Worm (Caenorhabditis elegans) whole organism, young adult: ENCODE results near the gene ZK856.11.

Experiments used
- C17E4.6 ChIP-seq: fragments of 200-800 bp; sonication (Bioruptor generic); IDR thresholded peaks from 2 replicates; pipeline ENCODE4 v1.3.6; 2022; ENCODE audit warnings: missing genetic modification reagents, missing genetic modification characterization, missing compliant biosample characterization
- F33H1.4 ChIP-seq: fragments of 200-800 bp; sonication (Bioruptor generic); IDR thresholded peaks from 2 replicates; pipeline ENCODE4 v1.3.6; 2022; ENCODE audit warnings: missing genetic modification reagents, missing genetic modification characterization, missing compliant biosample characterization
- F52B5.7 ChIP-seq: sonication (generic microtip); optimal IDR thresholded peaks from 2 replicates; lab custom pipeline; 2016; ENCODE audit warnings: mild to moderate bottlenecking, missing genetic modification characterization, missing compliant biosample characterization
- K12H6.12 ChIP-seq: fragments of 200-800 bp; sonication (Bioruptor generic); optimal IDR thresholded peaks from 2 replicates; lab custom pipeline; 2018; ENCODE audit warnings: mild to moderate bottlenecking, missing genetic modification characterization, missing compliant biosample characterization
- T07F8.4 ChIP-seq: sonication (generic microtip); optimal IDR thresholded peaks from 2 replicates; lab custom pipeline; 2016; ENCODE audit warnings: mild to moderate bottlenecking, missing genetic modification characterization, moderate library complexity, missing compliant biosample characterization
- atf-7 ChIP-seq: sonication (generic microtip); optimal IDR thresholded peaks from 2 replicates; lab custom pipeline; 2017; ENCODE audit warnings: mild to moderate bottlenecking, missing genetic modification characterization, missing compliant biosample characterization
- bed-1 ChIP-seq: fragments of 200-800 bp; sonication (Bioruptor generic); IDR thresholded peaks from 2 replicates; pipeline ENCODE4 v1.3.6; 2022; ENCODE audit warnings: missing genetic modification reagents, missing genetic modification characterization, missing compliant biosample characterization
- cebp-1 ChIP-seq, 2 experiments: fragments of 200-800 bp in 1 of 2; sonication (Bioruptor generic) in 1 of 2; sonication (generic microtip) in 1 of 2; IDR thresholded peaks in 1 of 2; optimal IDR thresholded peaks in 1 of 2; 2 replicates each; pipeline versions ENCODE4 v1.3.6 to Lab custom; 2017 to 2022; ENCODE audit warnings: missing compliant biosample characterization in 2 of 2, missing genetic modification characterization in 2 of 2, mild to moderate bottlenecking in 1 of 2, missing genetic modification reagents in 1 of 2, moderate library complexity in 1 of 2
- cebp-2 ChIP-seq: fragments of 200-800 bp; sonication (Bioruptor generic); IDR thresholded peaks from 2 replicates; pipeline ENCODE4 v1.3.6; 2022; ENCODE audit warnings: missing genetic modification characterization, missing compliant biosample characterization
- ceh-100 ChIP-seq: fragments of 200-800 bp; sonication (Bioruptor generic); IDR thresholded peaks from 2 replicates; pipeline ENCODE4 v1.3.6; 2022; ENCODE audit warnings: missing genetic modification reagents, missing genetic modification characterization, missing compliant biosample characterization
- ceh-40 ChIP-seq: fragments of 200-800 bp; sonication (Bioruptor generic); IDR thresholded peaks from 2 replicates; pipeline ENCODE4 v1.3.6; 2022; ENCODE audit warnings: missing genetic modification characterization, missing compliant biosample characterization
- egl-18 ChIP-seq: fragments of 200-800 bp; sonication (Bioruptor generic); IDR thresholded peaks from 2 replicates; pipeline ENCODE4 v1.3.6; 2022; ENCODE audit warnings: missing genetic modification reagents, missing genetic modification characterization, missing compliant biosample characterization
- ets-4 ChIP-seq: fragments of 200-800 bp; sonication (Bioruptor generic); optimal IDR thresholded peaks from 2 replicates; lab custom pipeline; 2018; ENCODE audit warnings: mild to moderate bottlenecking, missing genetic modification characterization, missing compliant biosample characterization
- let-607 ChIP-seq, 2 experiments: fragments of 200-800 bp in 1 of 2; sonication (Bioruptor generic) in 1 of 2; sonication (generic microtip) in 1 of 2; optimal IDR thresholded peaks; 2 replicates each; lab custom pipeline; 2016 to 2018; ENCODE audit warnings: mild to moderate bottlenecking in 2 of 2, missing compliant biosample characterization in 2 of 2, missing genetic modification characterization in 2 of 2, moderate library complexity in 2 of 2, missing genotype in 1 of 2
- lin-35 ChIP-seq, 3 experiments: fragments of 150-350 bp in 2 of 3; sonication (generic microtip) in 1 of 3; optimal IDR thresholded peaks; 2 replicates each; lab custom pipeline; 2014 to 2018; ENCODE audit warnings: missing biosample characterization in 3 of 3, missing genetic modification characterization in 3 of 3, missing genetic modification reagents in 3 of 3
- lin-40 ChIP-seq: sonication (generic microtip); optimal IDR thresholded peaks from 2 replicates; lab custom pipeline; 2016; ENCODE audit warnings: missing genetic modification characterization, mild to moderate bottlenecking, missing compliant biosample characterization, missing genotype, missing genetic modification reagents
- madf-10 ChIP-seq: sonication (generic microtip); optimal IDR thresholded peaks from 2 replicates; lab custom pipeline; 2016; ENCODE audit warnings: mild to moderate bottlenecking, missing genetic modification characterization, missing compliant biosample characterization
- madf-6 ChIP-seq: fragments of 200-800 bp; sonication (Bioruptor generic); IDR thresholded peaks from 2 replicates; pipeline ENCODE4 v1.3.6; 2022; ENCODE audit warnings: missing genetic modification reagents, missing genetic modification characterization, missing compliant biosample characterization
- mcd-1 ChIP-seq: fragments of 200-800 bp; sonication (Bioruptor generic); IDR thresholded peaks from 2 replicates; pipeline ENCODE4 v1.3.6; 2022; ENCODE audit warnings: missing genetic modification reagents, missing genetic modification characterization, missing compliant biosample characterization
- mxl-1 ChIP-seq: sonication (generic microtip); optimal IDR thresholded peaks from 2 replicates; lab custom pipeline; 2016; ENCODE audit warnings: missing genetic modification characterization, missing compliant biosample characterization
- nfyb-1 ChIP-seq: fragments of 200-800 bp; sonication (Bioruptor generic); IDR thresholded peaks from 2 replicates; pipeline ENCODE4 v1.3.6; 2022; ENCODE audit warnings: missing genetic modification reagents, missing genetic modification characterization, missing compliant biosample characterization
- nhr-80 ChIP-seq: sonication (generic microtip); optimal IDR thresholded peaks from 2 replicates; lab custom pipeline; 2016; ENCODE audit warnings: missing genetic modification characterization, missing compliant biosample characterization
- nhr-90 ChIP-seq: sonication (generic microtip); optimal IDR thresholded peaks from 2 replicates; lab custom pipeline; 2016; ENCODE audit warnings: missing genotype, mild to moderate bottlenecking, missing genetic modification characterization, missing compliant biosample characterization
- sdz-38 ChIP-seq: sonication (generic microtip); optimal IDR thresholded peaks from 2 replicates; lab custom pipeline; 2016; ENCODE audit warnings: missing genotype, missing genetic modification characterization, missing compliant biosample characterization
- sea-2 ChIP-seq: fragments of 200-800 bp; sonication (Bioruptor generic); IDR thresholded peaks from 2 replicates; pipeline ENCODE4 v1.3.6; 2022; ENCODE audit warnings: missing genetic modification characterization, missing compliant biosample characterization
- snpc-4 ChIP-seq, 5 experiments: fragments of 150-350 bp in 1 of 5; sonication (generic microtip) in 4 of 5; optimal IDR thresholded peaks; 2 replicates each; lab custom pipeline; 2014 to 2018; ENCODE audit warnings: missing genetic modification characterization in 5 of 5, missing biosample characterization in 3 of 5, antibody characterized with exemption in 2 of 5, mild to moderate bottlenecking in 2 of 5, missing compliant biosample characterization in 2 of 5, missing genotype in 2 of 5, moderate library complexity in 2 of 5, missing genetic modification reagents in 1 of 5
- tbp1 ChIP-seq: fragments of 200-800 bp; sonication (Bioruptor generic); optimal IDR thresholded peaks from 2 replicates; lab custom pipeline; 2018; ENCODE audit warnings: mild to moderate bottlenecking, missing genetic modification characterization, missing compliant biosample characterization
- unc-62 ChIP-seq: fragments of 150-350 bp; optimal IDR thresholded peaks from 2 replicates; lab custom pipeline; 2014; ENCODE audit warnings: missing biosample characterization, missing genetic modification reagents, missing genetic modification characterization
- zfh-2 ChIP-seq: fragments of 200-800 bp; sonication (Bioruptor generic); conservative IDR thresholded peaks from 2 replicates; pipeline ENCODE4 v1.3.6; 2022; ENCODE audit warnings: missing genetic modification reagents, missing genetic modification characterization, missing compliant biosample characterization
- zim-3 ChIP-seq: sonication (generic microtip); optimal IDR thresholded peaks from 2 replicates; lab custom pipeline; 2017; ENCODE audit warnings: mild to moderate bottlenecking, missing genetic modification characterization, moderate library complexity, missing compliant biosample characterization
- ztf-18 ChIP-seq: sonication (generic microtip); optimal IDR thresholded peaks from 2 replicates; lab custom pipeline; 2016; ENCODE audit warnings: missing genotype, mild to moderate bottlenecking, missing genetic modification characterization, missing compliant biosample characterization
- ztf-22 ChIP-seq: fragments of 200-800 bp; sonication (Bioruptor generic); optimal IDR thresholded peaks from 2 replicates; lab custom pipeline; 2018; ENCODE audit warnings: mild to moderate bottlenecking, missing genetic modification characterization, moderate library complexity, missing compliant biosample characterization

Gene ZK856.11

DNA sequence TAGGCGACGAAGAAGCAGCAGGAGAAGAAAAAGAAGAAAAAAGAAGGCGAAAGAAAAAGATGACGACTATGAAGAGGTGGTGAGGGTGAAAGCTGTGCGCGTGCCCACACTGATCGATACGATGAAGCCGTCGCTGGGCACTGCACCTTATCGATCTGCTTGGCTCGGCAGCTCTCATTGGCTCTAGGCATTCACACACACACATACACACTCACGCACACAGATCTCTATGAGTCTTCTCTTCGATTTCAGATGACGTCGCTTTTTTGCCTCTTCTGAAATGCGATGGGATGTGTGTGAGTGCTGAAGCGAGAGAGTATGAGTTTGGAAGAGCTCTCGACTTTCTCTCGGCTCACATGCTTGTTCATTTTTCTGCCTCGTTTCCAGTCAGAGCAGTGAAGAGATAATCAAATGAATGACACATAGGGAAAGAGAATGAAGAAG, 30.1 kb downstream of the ZK856.11 start (continued):
- TF ChIP-seq snpc-4 (GFP tag; optimal IDR thresholded peaks at IDR 0.05; lab: Kevin White, UChicago) (no peak), snpc-4 (tag; optimal IDR thresholded peaks at IDR 0.05; lab: Kevin White, UChicago) (peak in 1 of 4 experiments; percentile 5), cebp-1 (GFP tag; IDR thresholded peaks at IDR 0.05; lab: Robert Waterston, UW) (no peak), cebp-1 (tag; optimal IDR thresholded peaks at IDR 0.05; lab: Kevin White, UChicago) (peak; percentile 71), mcd-1 (GFP tag; lab: Robert Waterston, UW) (peak; percentile 61), bed-1 (no peak), nfyb-1 (GFP tag; lab: Robert Waterston, UW) (peak; percentile 85), unc-62 (no peak)

- TF ChIP-seq tbp1 (GFP tag; lab: Kevin White, UChicago) (no peak), F33H1.4 (GFP tag; lab: Robert Waterston, UW) (no peak), snpc-4 (GFP tag; optimal IDR thresholded peaks at IDR 0.05; lab: Kevin White, UChicago) (no peak), snpc-4 (tag; optimal IDR thresholded peaks at IDR 0.05; lab: Kevin White, UChicago) (no peak)
- TF ChIP-seq, all 124 proteins: peak for 0
These were observed 31.1 kb downstream of the ZK856.11 start, which contains the start of gene egl-3 for ce11 chrV:10173653-10174052. Gene egl-3 (minus strand): TSS chrV:10173753.

- peak in 1 of 3 experiments; percentile 18 for TF ChIP-seq lin-35 (GFP tag; optimal IDR thresholded peaks at IDR 0.05; lab: Kevin White, UChicago)
- no peak for TF ChIP-seq mxl-1 (tag; lab: Kevin White, UChicago)
- TF ChIP-seq cebp-2 (GFP tag; lab: Robert Waterston, UW), result no peak
- TF ChIP-seq cebp-1 (GFP tag; IDR thresholded peaks at IDR 0.05; lab: Robert Waterston, UW), result no peak
- TF ChIP-seq cebp-1 (tag; optimal IDR thresholded peaks at IDR 0.05; lab: Kevin White, UChicago), result peak; percentile 1
- TF ChIP-seq K12H6.12 (tag; lab: Kevin White, UChicago), result no peak
- peak; percentile 5 for TF ChIP-seq lin-40 (tag; lab: Kevin White, UChicago)
These were observed 35.9 kb downstream of the ZK856.11 start for ce11 chrV:10168870-10169269.

DNA sequence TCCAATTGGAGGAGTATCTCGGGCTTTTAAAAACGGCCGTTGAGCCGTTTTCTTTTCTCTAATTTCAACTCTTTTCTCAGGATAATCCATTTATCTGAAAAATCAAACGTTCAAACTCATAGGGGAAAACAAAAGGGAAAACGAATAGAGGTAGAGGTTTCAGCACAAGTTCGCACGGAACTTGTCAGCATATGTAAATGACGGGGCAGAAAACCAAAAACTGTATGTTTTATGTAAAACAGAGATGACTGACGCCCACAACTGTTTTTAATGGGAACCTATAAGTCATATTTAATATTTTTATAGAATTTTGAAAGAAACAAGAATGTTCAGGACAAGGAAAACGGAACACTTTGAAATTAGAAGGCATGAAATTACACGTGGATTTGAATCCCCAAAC, 38.4 kb downstream of the ZK856.11 start, which contains the start of gene C51E3.6:
TSS of gene C51E3.6 (minus strand) at position 101 of the 400 bp plus-strand sequence.
- TF ChIP-seq ceh-100 (GFP tag; lab: Robert Waterston, UW) (no peak), let-607 (tag; optimal IDR thresholded peaks at IDR 0.05; lab: Kevin White, UChicago) (no peak), ztf-22 (GFP tag; lab: Kevin White, UChicago) (no peak), nhr-80 (tag; lab: Kevin White, UChicago) (no peak), zfh-2 (GFP tag; lab: Robert Waterston, UW) (no peak), ztf-18 (no peak), madf-6 (GFP tag; lab: Robert Waterston, UW) (no peak)

DNA sequence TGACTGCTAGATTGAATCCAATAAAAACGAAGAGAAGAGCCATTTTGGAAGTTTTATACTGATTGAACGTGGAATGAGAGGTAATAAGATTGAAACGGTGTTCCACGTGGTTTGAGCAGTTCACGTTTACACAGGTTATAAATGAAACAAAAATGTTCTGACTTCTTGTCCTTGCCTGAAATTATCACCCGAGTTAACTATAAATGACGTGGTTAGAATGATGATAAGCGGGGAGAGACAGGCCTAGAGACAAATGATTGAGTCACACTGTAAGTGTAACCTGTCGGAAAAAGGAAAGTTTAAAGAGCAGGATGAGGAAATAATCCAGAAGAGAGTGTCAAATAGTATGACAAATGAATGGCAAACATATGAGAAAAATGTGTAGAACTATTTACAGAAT, 43.8 kb downstream of the ZK856.11 start, which contains the start of gene C51E3.10:
TSS of gene C51E3.10 (minus strand) at position 181 of the 400 bp plus-strand sequence.
- TF ChIP-seq F52B5.7, result no peak
- TF ChIP-seq nhr-80 (tag; lab: Kevin White, UChicago), result peak; percentile 92
- 0 out of 2 replicates have a peak, but pooled peaks have one; percentile 25 for TF ChIP-seq nfyb-1 (GFP tag; lab: Robert Waterston, UW)
- TF ChIP-seq unc-62, result peak; percentile 5
- TF ChIP-seq atf-7 (tag; lab: Kevin White, UChicago), result peak; percentile 54
- peak; percentile 26 for TF ChIP-seq nhr-90 (tag; lab: Kevin White, UChicago)
- peak; percentile 71 to 80 for TF ChIP-seq let-607 (tag; optimal IDR thresholded peaks at IDR 0.05; lab: Kevin White, UChicago)
- no peak for TF ChIP-seq zim-3
- TF ChIP-seq ets-4 (GFP tag; lab: Kevin White, UChicago), result peak; percentile 47
- TF ChIP-seq, all 124 proteins: peak for 7

DNA sequence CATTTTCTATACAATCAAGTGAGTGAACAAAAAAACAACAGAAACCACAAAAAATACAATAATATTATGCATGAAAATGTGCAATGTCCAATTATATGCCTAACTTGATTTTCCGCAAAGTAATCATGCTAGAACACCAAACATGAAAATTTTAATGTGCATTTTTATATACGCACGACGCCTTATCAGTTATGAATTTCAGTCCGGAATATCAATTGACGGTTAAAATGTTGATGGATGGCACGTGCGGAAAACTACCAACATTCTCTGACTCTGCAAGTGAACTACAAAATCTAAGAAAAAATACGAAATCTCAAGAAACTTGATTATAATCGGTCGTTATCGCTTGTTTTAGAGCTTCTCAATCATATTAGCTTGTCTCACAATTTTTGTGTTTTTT, 44.8 kb downstream of the ZK856.11 start:
- TF ChIP-seq T07F8.4 (tag; lab: Kevin White, UChicago) (no peak), nhr-80 (tag; lab: Kevin White, UChicago) (peak; percentile 56), sea-2 (GFP tag; lab: Robert Waterston, UW) (no peak), egl-18 (GFP tag; lab: Robert Waterston, UW) (no peak), ceh-40 (GFP tag; lab: Robert Waterston, UW) (no peak), sdz-38 (tag; lab: Kevin White, UChicago) (no peak), snpc-4 (GFP tag; optimal IDR thresholded peaks at IDR 0.05; lab: Kevin White, UChicago) (no peak), snpc-4 (tag; optimal IDR thresholded peaks at IDR 0.05; lab: Kevin White, UChicago) (no peak), madf-10 (tag; lab: Kevin White, UChicago) (no peak), C17E4.6 (GFP tag; lab: Robert Waterston, UW) (no peak)
